Fruit fly (Drosophila melanogaster) Kc167 (cell line): ENCODE results near the gene AstA-R1.

Source experiments
- Myc ChIP-seq: fragments of >200 bp; optimal IDR thresholded peaks from 2 replicates; lab custom pipeline; 2017; ENCODE audit warnings: missing external identifiers
- psq ChIP-seq: fragments of >200 bp; optimal IDR thresholded peaks from 2 replicates; lab custom pipeline; 2017; ENCODE audit warnings: missing external identifiers

DNA sequence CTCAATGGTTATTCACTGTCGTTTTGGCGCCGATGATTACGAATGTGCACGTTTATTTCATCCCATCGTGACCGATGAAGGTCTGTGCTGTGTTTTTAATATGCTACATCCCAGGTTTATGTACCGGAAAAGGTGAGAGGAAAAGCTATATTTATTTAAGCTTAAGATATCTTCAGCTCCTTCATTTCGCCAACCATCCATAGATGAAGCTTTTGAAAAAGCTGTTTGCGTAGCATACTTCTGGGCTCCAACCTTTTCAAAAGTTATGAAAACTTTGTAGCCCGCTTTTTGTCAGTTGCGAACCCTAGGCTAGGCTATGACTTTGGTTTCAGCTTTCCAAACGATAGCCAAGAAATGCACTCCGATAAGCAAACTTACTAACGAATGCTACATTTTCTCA, 4.1 kb upstream of the AstA-R1 start:
- TF ChIP-seq psq, result no peak
- no peak for TF ChIP-seq Myc
